Fruit fly (Drosophila melanogaster) whole organism, embryonic: ENCODE results near the gene CG31459.

Source experiments
- Awh ChIP-seq: fragments of 200-800 bp; sonication (Bioruptor generic); IDR thresholded peaks from 2 replicates; pipeline ENCODE4, ENCODE4 v1.3.6; 2022; ENCODE audit warnings: missing biosample characterization, missing genetic modification characterization
- C15 ChIP-seq: fragments of 200-800 bp; sonication (Bioruptor generic); IDR thresholded peaks from 3 replicates; pipeline ENCODE4 v1.3.6; 2022; ENCODE audit warnings: missing biosample characterization, missing genetic modification characterization
- CG10147 ChIP-seq: fragments of 200-800 bp; sonication (Bioruptor generic); optimal IDR thresholded peaks from 2 replicates; lab custom pipeline; 2019; ENCODE audit warnings: missing biosample characterization, mild to moderate bottlenecking, missing genetic modification characterization, moderate library complexity
- CG11456 ChIP-seq: fragments of 200-800 bp; sonication (Bioruptor generic); IDR thresholded peaks from 3 replicates; pipeline ENCODE4 v1.3.6; 2022; ENCODE audit warnings: missing biosample characterization, missing genetic modification characterization
- CG14860 ChIP-seq: fragments of 200-800 bp; sonication (Bioruptor generic); IDR thresholded peaks from 3 replicates; pipeline ENCODE4 v1.3.6; 2022; ENCODE audit warnings: missing biosample characterization, missing genetic modification characterization; ENCODE audit not compliant: partially characterized antibody
- CG17612 ChIP-seq: fragments of 200-800 bp; sonication (Bioruptor generic); IDR thresholded peaks from 2 replicates; pipeline ENCODE4 v1.3.6; 2022; ENCODE audit warnings: missing biosample characterization, missing genetic modification characterization
- CG1832 ChIP-seq: fragments of 200-800 bp; sonication (Bioruptor generic); optimal IDR thresholded peaks from 2 replicates; lab custom pipeline; 2017; ENCODE audit warnings: missing biosample characterization, mild to moderate bottlenecking, missing genetic modification characterization, inconsistent platforms
- CG18764 ChIP-seq: fragments of 200-800 bp; sonication (Bioruptor generic); optimal IDR thresholded peaks from 3 replicates; lab custom pipeline; 2016; ENCODE audit warnings: missing biosample characterization, missing genetic modification characterization
- CG3163 ChIP-seq: fragments of 200-800 bp; sonication (Bioruptor generic); optimal IDR thresholded peaks from 3 replicates; lab custom pipeline; 2016; ENCODE audit warnings: missing biosample characterization, missing genetic modification characterization
- CG3847 ChIP-seq: fragments of 200-800 bp; sonication (Bioruptor generic); IDR thresholded peaks from 2 replicates; pipeline ENCODE4 v1.3.6; 2022; ENCODE audit warnings: missing biosample characterization, missing genetic modification characterization
- CG6683 ChIP-seq: fragments of 200-800 bp; sonication (Bioruptor generic); optimal IDR thresholded peaks from 2 replicates; lab custom pipeline; 2017; ENCODE audit warnings: missing biosample characterization, mild to moderate bottlenecking, missing genetic modification characterization, missing genetic modification reagents
- CG6765 ChIP-seq: fragments of 200-800 bp; sonication (Bioruptor generic); optimal IDR thresholded peaks from 3 replicates; lab custom pipeline; 2017; ENCODE audit warnings: missing biosample characterization, mild to moderate bottlenecking, missing genetic modification characterization
- CG7372 ChIP-seq: fragments of 200-800 bp; sonication (Bioruptor generic); IDR thresholded peaks from 2 replicates; pipeline ENCODE4 v1.3.6; 2022; ENCODE audit warnings: missing biosample characterization, missing genetic modification characterization
- CG7963 ChIP-seq: fragments of 200-800 bp; sonication (Bioruptor generic); IDR thresholded peaks from 3 replicates; pipeline ENCODE4 v1.3.6; 2022; ENCODE audit warnings: missing biosample characterization, missing genetic modification characterization; ENCODE audit not compliant: partially characterized antibody
- CHES-1-like ChIP-seq: fragments of 200-800 bp; sonication (Bioruptor generic); optimal IDR thresholded peaks from 2 replicates; lab custom pipeline; 2016; ENCODE audit warnings: missing biosample characterization, missing genetic modification characterization
- E2f2 ChIP-seq: fragments of 200-800 bp; sonication (Bioruptor generic); IDR thresholded peaks from 2 replicates; pipeline ENCODE4 v1.3.6; 2022; ENCODE audit warnings: missing biosample characterization, missing genetic modification characterization
- Fer1 ChIP-seq: fragments of 200-800 bp; sonication (Bioruptor generic); optimal IDR thresholded peaks from 2 replicates; lab custom pipeline; 2017; ENCODE audit warnings: missing biosample characterization, mild to moderate bottlenecking, missing genetic modification characterization
- GATAe ChIP-seq: fragments of 200-800 bp; sonication (Bioruptor generic); conservative IDR thresholded peaks from 2 replicates; pipeline ENCODE4 v1.3.6; 2022; ENCODE audit warnings: missing biosample characterization, missing genetic modification characterization
- H15 ChIP-seq: fragments of 200-800 bp; sonication (Bioruptor generic); IDR thresholded peaks from 3 replicates; pipeline ENCODE4 v1.3.6; 2022; ENCODE audit warnings: missing biosample characterization, missing genetic modification characterization
- HHEX ChIP-seq: fragments of 200-800 bp; sonication (Bioruptor generic); optimal IDR thresholded peaks from 3 replicates; lab custom pipeline; 2017; ENCODE audit warnings: missing biosample characterization, mild to moderate bottlenecking, missing genetic modification characterization, missing genetic modification reagents
- NfI ChIP-seq: fragments of 200-800 bp; sonication (Bioruptor generic); optimal IDR thresholded peaks from 3 replicates; lab custom pipeline; 2018; ENCODE audit warnings: missing biosample characterization, mild to moderate bottlenecking, missing genetic modification characterization, moderate library complexity
- Ravus ChIP-seq: fragments of 200-800 bp; sonication (Bioruptor generic); IDR thresholded peaks from 2 replicates; pipeline ENCODE4 v1.3.6; 2022; ENCODE audit warnings: missing biosample characterization, missing genetic modification characterization
- Side ChIP-seq: fragments of 200-800 bp; sonication (Bioruptor generic); optimal IDR thresholded peaks from 2 replicates; lab custom pipeline; 2016; ENCODE audit warnings: missing biosample characterization, missing genetic modification characterization
- Sry-β ChIP-seq: fragments of 200-800 bp; sonication (Bioruptor generic); optimal IDR thresholded peaks from 2 replicates; lab custom pipeline; 2018; ENCODE audit warnings: missing biosample characterization, mild to moderate bottlenecking, missing genetic modification characterization, moderate library complexity
- Sry-δ ChIP-seq: fragments of 200-800 bp; sonication (Bioruptor generic); optimal IDR thresholded peaks from 2 replicates; lab custom pipeline; 2016; ENCODE audit warnings: missing biosample characterization, missing genetic modification characterization
- Trl ChIP-seq, 3 experiments: fragments of >200 bp in 2 of 3; fragments of 200-800 bp in 1 of 3; sonication (Bioruptor generic) in 1 of 3; optimal IDR thresholded peaks; 2 replicates in 1 of 3; 3 replicates in 2 of 3; lab custom pipeline; 2016 to 2017; ENCODE audit warnings: missing biosample characterization in 1 of 3, missing genetic modification characterization in 1 of 3
- Xrp1 ChIP-seq: fragments of 200-800 bp; sonication (Bioruptor generic); IDR thresholded peaks from 2 replicates; pipeline ENCODE4 v1.3.6; 2022; ENCODE audit warnings: missing biosample characterization, missing genetic modification characterization
- ab ChIP-seq: fragments of 200-800 bp; sonication (Bioruptor generic); optimal IDR thresholded peaks from 2 replicates; lab custom pipeline; 2016; ENCODE audit warnings: missing biosample characterization, missing genetic modification characterization
- bowl ChIP-seq: fragments of 200-800 bp; sonication (Bioruptor generic); IDR thresholded peaks from 2 replicates; pipeline ENCODE4 v1.3.6; 2022; ENCODE audit warnings: missing biosample characterization, missing genetic modification characterization
- btn ChIP-seq: fragments of 200-800 bp; sonication (Bioruptor generic); optimal IDR thresholded peaks from 2 replicates; lab custom pipeline; 2016; ENCODE audit warnings: missing biosample characterization, missing genetic modification characterization
- cg ChIP-seq: fragments of 200-800 bp; sonication (Bioruptor generic); optimal IDR thresholded peaks from 3 replicates; lab custom pipeline; 2019; ENCODE audit warnings: missing biosample characterization, mild to moderate bottlenecking, missing genetic modification characterization, moderate library complexity
- chn ChIP-seq: fragments of 200-800 bp; sonication (Bioruptor generic); optimal IDR thresholded peaks from 2 replicates; lab custom pipeline; 2016; ENCODE audit warnings: missing biosample characterization, missing genetic modification characterization
- crol ChIP-seq: fragments of 200-800 bp; sonication (Bioruptor generic); IDR thresholded peaks from 2 replicates; pipeline ENCODE4 v1.3.6; 2022; ENCODE audit warnings: missing biosample characterization, missing genetic modification characterization
- dan ChIP-seq: fragments of 200-800 bp; sonication (Bioruptor generic); IDR thresholded peaks from 2 replicates; pipeline ENCODE4 v1.3.6; 2022; ENCODE audit warnings: missing biosample characterization, missing genetic modification characterization
- dm ChIP-seq: fragments of 200-800 bp; sonication (Bioruptor generic); optimal IDR thresholded peaks from 3 replicates; lab custom pipeline; 2016; ENCODE audit warnings: missing biosample characterization, missing genetic modification characterization
- eyg ChIP-seq: fragments of 200-800 bp; sonication (Bioruptor generic); optimal IDR thresholded peaks from 3 replicates; lab custom pipeline; 2016; ENCODE audit warnings: missing biosample characterization, missing genetic modification characterization
- hkb ChIP-seq, 2 experiments: fragments of 200-800 bp in 1 of 2; fragments of >200 bp in 1 of 2; sonication (Bioruptor generic) in 1 of 2; IDR thresholded peaks in 1 of 2; optimal IDR thresholded peaks in 1 of 2; 2 replicates each; pipeline versions ENCODE4 v1.3.6 to Lab custom; 2017 to 2022; ENCODE audit warnings: missing biosample characterization in 1 of 2, missing genetic modification characterization in 1 of 2
- inv ChIP-seq: fragments of 200-800 bp; sonication (Bioruptor generic); IDR thresholded peaks from 2 replicates; pipeline ENCODE4 v1.3.6; 2022; ENCODE audit warnings: missing biosample characterization, missing genetic modification characterization; ENCODE audit not compliant: partially characterized antibody
- nau ChIP-seq: fragments of 200-800 bp; sonication (Bioruptor generic); optimal IDR thresholded peaks from 3 replicates; lab custom pipeline; 2017; ENCODE audit warnings: missing biosample characterization, mild to moderate bottlenecking, missing genetic modification characterization, missing genetic modification reagents
- nerfin-2 ChIP-seq: fragments of 200-800 bp; sonication (Bioruptor generic); IDR thresholded peaks from 2 replicates; pipeline ENCODE4 v1.3.6; 2022; ENCODE audit warnings: missing biosample characterization, missing genetic modification characterization; ENCODE audit not compliant: partially characterized antibody
- pan ChIP-seq, 4 experiments: fragments of >200 bp in 3 of 4; fragments of 200-800 bp in 1 of 4; sonication (Bioruptor generic) in 1 of 4; optimal IDR thresholded peaks in 3 of 4; IDR thresholded peaks in 1 of 4; 2 replicates each; pipeline versions ENCODE4 v1.3.6 to Lab custom; 2017 to 2022; ENCODE audit warnings: missing biosample characterization in 2 of 4, missing genetic modification characterization in 2 of 4, mixed read lengths in 1 of 4
- pita ChIP-seq: fragments of 200-800 bp; sonication (Bioruptor generic); optimal IDR thresholded peaks from 2 replicates; lab custom pipeline; 2017; ENCODE audit warnings: missing biosample characterization, mild to moderate bottlenecking, missing genetic modification characterization
- pum ChIP-seq: fragments of 200-800 bp; sonication (Bioruptor generic); optimal IDR thresholded peaks from 2 replicates; lab custom pipeline; 2016; ENCODE audit warnings: missing biosample characterization, missing genetic modification characterization
- ranshi ChIP-seq: fragments of 200-800 bp; sonication (Bioruptor generic); IDR thresholded peaks from 2 replicates; pipeline ENCODE4 v1.3.6; 2022; ENCODE audit warnings: missing biosample characterization, missing genetic modification characterization
- rib ChIP-seq: fragments of 200-800 bp; sonication (Bioruptor generic); IDR thresholded peaks from 2 replicates; pipeline ENCODE4 v1.3.6; 2022; ENCODE audit warnings: missing biosample characterization, missing genetic modification characterization
- sob ChIP-seq: fragments of 200-800 bp; sonication (Bioruptor generic); IDR thresholded peaks from 2 replicates; pipeline ENCODE4 v1.3.6; 2022; ENCODE audit warnings: missing biosample characterization, missing genetic modification characterization
- tin ChIP-seq: fragments of 200-800 bp; sonication (Bioruptor generic); optimal IDR thresholded peaks from 3 replicates; lab custom pipeline; 2016; ENCODE audit warnings: missing biosample characterization, missing genetic modification characterization
- tll ChIP-seq, 2 experiments: fragments of 200-800 bp in 1 of 2; fragments of >200 bp in 1 of 2; sonication (Bioruptor generic) in 1 of 2; optimal IDR thresholded peaks; 2 replicates each; lab custom pipeline; 2017 to 2019; ENCODE audit warnings: missing biosample characterization in 2 of 2, missing genetic modification characterization in 2 of 2, mild to moderate bottlenecking in 1 of 2, moderate library complexity in 1 of 2
- zen ChIP-seq: fragments of 200-800 bp; sonication (Bioruptor generic); optimal IDR thresholded peaks from 3 replicates; lab custom pipeline; 2018; ENCODE audit warnings: missing biosample characterization, mild to moderate bottlenecking, missing genetic modification characterization, moderate library complexity

Gene CG31459

dm6 chr3R:19889603-19890187 is 49.0 kb downstream of the CG31459 start (continued):
- TF ChIP-seq tll (GFP tag; optimal IDR thresholded peaks at IDR 0.05; lab: Kevin White, UChicago), result no peak
- peak; percentile 52 for TF ChIP-seq CG18764 (GFP tag; lab: Kevin White, UChicago)
- no peak for TF ChIP-seq chn (GFP tag; lab: Kevin White, UChicago)
- TF ChIP-seq CG3163 (GFP tag; lab: Kevin White, UChicago), result no peak
- TF ChIP-seq tin (GFP tag; lab: Kevin White, UChicago), result peak; percentile 39
- peak; percentile 76 for TF ChIP-seq CG6765 (GFP tag; lab: Kevin White, UChicago)
- no peak for TF ChIP-seq Sry-δ (GFP tag; lab: Kevin White, UChicago)
- no peak; the same call in 1 of the 2 replicates for TF ChIP-seq ranshi (GFP tag; lab: Robert Waterston, UW)
- no peak for TF ChIP-seq CG17612 (GFP tag; lab: Robert Waterston, UW)
- TF ChIP-seq CHES-1-like, result no peak
- no peak for TF ChIP-seq hkb (optimal IDR thresholded peaks at IDR 0.05; lab: Kevin White, UChicago)
- peak; percentile 66 for TF ChIP-seq hkb (GFP tag; IDR thresholded peaks at IDR 0.05; lab: Robert Waterston, UW)
- TF ChIP-seq H15 (GFP tag; lab: Robert Waterston, UW), result no peak
- no peak for TF ChIP-seq CG1832
- TF ChIP-seq crol (GFP tag; lab: Robert Waterston, UW), result no peak
- peak; percentile 13 for TF ChIP-seq pum (GFP tag; lab: Kevin White, UChicago)
- TF ChIP-seq pita (GFP tag; lab: Kevin White, UChicago), result no peak
- TF ChIP-seq Sry-β (GFP tag; lab: Kevin White, UChicago), result no peak
- TF ChIP-seq CG10147 (GFP tag; lab: Kevin White, UChicago), result peak; percentile 94
- no peak for TF ChIP-seq inv (GFP tag; lab: Robert Waterston, UW)
- TF ChIP-seq Ravus (GFP tag; lab: Robert Waterston, UW), result peak; percentile 9
- TF ChIP-seq C15 (GFP tag; lab: Robert Waterston, UW), result no peak
- peak; percentile 46; the same call in 1 of the 2 replicates for TF ChIP-seq E2f2 (GFP tag; lab: Robert Waterston, UW)
- no peak for TF ChIP-seq rib (GFP tag; lab: Robert Waterston, UW)
- TF ChIP-seq dan (GFP tag; lab: Robert Waterston, UW), result no peak
- peak; percentile 57 for TF ChIP-seq CG3847 (GFP tag; lab: Robert Waterston, UW)
- TF ChIP-seq Fer1 (GFP tag; lab: Kevin White, UChicago), result peak; percentile 88
- TF ChIP-seq CG11456 (GFP tag; lab: Robert Waterston, UW), result peak; percentile 61; the same call in 1 of the 3 replicates
- no peak for TF ChIP-seq CG14860
- peak; percentile 62 for TF ChIP-seq CG7372
- no peak for TF ChIP-seq dm
- TF ChIP-seq pan (optimal IDR thresholded peaks at IDR 0.05; lab: Kevin White, UChicago), result no peak
- TF ChIP-seq pan (GFP tag; optimal IDR thresholded peaks at IDR 0.05 in 1 of 2, IDR thresholded peaks at IDR 0.05 in 1 of 2), result no peak
- TF ChIP-seq HHEX, result peak; percentile 83
- no peak for TF ChIP-seq ab (GFP tag; lab: Kevin White, UChicago)
- TF ChIP-seq Awh (GFP tag; lab: Robert Waterston, UW), result no peak
- peak; percentile 79 for TF ChIP-seq CG6683 (GFP tag; lab: Kevin White, UChicago)
- no peak; the same call in 1 of the 2 replicates for TF ChIP-seq bowl (GFP tag; lab: Robert Waterston, UW)
- peak; percentile 15 for TF ChIP-seq eyg (GFP tag; lab: Kevin White, UChicago)
- TF ChIP-seq cg (GFP tag; lab: Kevin White, UChicago), result peak; percentile 81
- no peak for TF ChIP-seq GATAe
- TF ChIP-seq NfI (GFP tag; lab: Kevin White, UChicago), result peak; percentile 66
- TF ChIP-seq nerfin-2 (GFP tag; lab: Robert Waterston, UW), result no peak
- TF ChIP-seq zen (tag; lab: Kevin White, UChicago), result peak; percentile 40
- TF ChIP-seq sob (GFP tag; lab: Robert Waterston, UW), result peak; percentile 58; the same call in 1 of the 2 replicates
- peak; percentile 89 to 95 for TF ChIP-seq Trl (optimal IDR thresholded peaks at IDR 0.05; lab: Kevin White, UChicago)
- TF ChIP-seq Trl (GFP tag; optimal IDR thresholded peaks at IDR 0.05; lab: Kevin White, UChicago), result no peak
- no peak for TF ChIP-seq Side (GFP tag; lab: Kevin White, UChicago)
- TF ChIP-seq nau (GFP tag; lab: Kevin White, UChicago), result no peak
- TF ChIP-seq btn (GFP tag; lab: Kevin White, UChicago), result no peak
- TF ChIP-seq Xrp1 (GFP tag; lab: Robert Waterston, UW), result peak; percentile 24; the same call in 1 of the 2 replicates
- no peak for TF ChIP-seq CG7963
